Worm (Caenorhabditis elegans) whole organism, L4 larva: ENCODE data around the gene rike-1.

Experiments used
- R02D3.7 ChIP-seq: fragments of 150-350 bp; sonication (generic microtip); optimal IDR thresholded peaks from 3 replicates; lab custom pipeline; 2014; ENCODE audit warnings: missing biosample characterization, missing genetic modification characterization
- Y48G9A.11 ChIP-seq: fragments of 200-800 bp; sonication (Bioruptor generic); IDR thresholded peaks from 2 replicates; pipeline ENCODE4 v1.3.6; 2022; ENCODE audit warnings: missing genetic modification reagents, missing genetic modification characterization, missing compliant biosample characterization
- daf-12 ChIP-seq: fragments of 150-350 bp; optimal IDR thresholded peaks from 2 replicates; lab custom pipeline; 2014; ENCODE audit warnings: missing biosample characterization, missing genetic modification reagents, missing genetic modification characterization
- dmd-9 ChIP-seq: fragments of 200-800 bp; sonication (Bioruptor generic); IDR thresholded peaks from 2 replicates; pipeline ENCODE4 v1.3.6; 2022; ENCODE audit warnings: missing genetic modification reagents, missing genetic modification characterization, missing compliant biosample characterization
- fos-1 ChIP-seq: fragments of 150-350 bp; optimal IDR thresholded peaks from 2 replicates; lab custom pipeline; 2014; ENCODE audit warnings: missing biosample characterization, missing genetic modification characterization
- lin-39 ChIP-seq: fragments of 150-350 bp; optimal IDR thresholded peaks from 2 replicates; lab custom pipeline; 2014; ENCODE audit warnings: missing biosample characterization, missing genetic modification reagents, missing genetic modification characterization
- mdl-1 ChIP-seq, 2 experiments: fragments of 150-350 bp in 1 of 2; sonication (generic microtip) in 1 of 2; optimal IDR thresholded peaks; 2 replicates each; lab custom pipeline; 2014 to 2017; ENCODE audit warnings: missing biosample characterization in 2 of 2, missing genetic modification characterization in 2 of 2
- nhr-237 ChIP-seq: sonication (generic microtip); optimal IDR thresholded peaks from 2 replicates; lab custom pipeline; 2017; ENCODE audit warnings: missing biosample characterization, missing genetic modification characterization
- nhr-76 ChIP-seq: fragments of 150-350 bp; optimal IDR thresholded peaks from 2 replicates; lab custom pipeline; 2014; ENCODE audit warnings: missing biosample characterization, missing genetic modification characterization
- snpc-4 ChIP-seq: fragments of 150-350 bp; optimal IDR thresholded peaks from 2 replicates; lab custom pipeline; 2014; ENCODE audit warnings: missing biosample characterization, missing genetic modification characterization
- spr-1 ChIP-seq: sonication (generic microtip); optimal IDR thresholded peaks from 2 replicates; lab custom pipeline; 2016; ENCODE audit warnings: mild to moderate bottlenecking, missing genetic modification characterization, missing compliant biosample characterization
- zip-11 ChIP-seq: fragments of 200-800 bp; sonication (Bioruptor generic); IDR thresholded peaks from 2 replicates; pipeline ENCODE4 v1.3.6; 2022; ENCODE audit warnings: missing genetic modification characterization, missing compliant biosample characterization
- zip-2 ChIP-seq: fragments of 150-350 bp; optimal IDR thresholded peaks from 2 replicates; lab custom pipeline; 2014; ENCODE audit warnings: missing biosample characterization, missing genetic modification characterization

- no peak for TF ChIP-seq nhr-76 (tag; lab: Kevin White, UChicago)
- TF ChIP-seq Y48G9A.11 = no peak
- TF ChIP-seq mdl-1 (tag; optimal IDR thresholded peaks at IDR 0.05; lab: Kevin White, UChicago) = no peak
- TF ChIP-seq lin-39 (tag; lab: Kevin White, UChicago) = no peak
- no peak for TF ChIP-seq daf-12 (tag; lab: Kevin White, UChicago)
- TF ChIP-seq R02D3.7 (tag; lab: Kevin White, UChicago) = no peak
- TF ChIP-seq fos-1 = no peak
- no peak for TF ChIP-seq zip-11 (GFP tag; lab: Robert Waterston, UW)
- TF ChIP-seq nhr-237 (tag; lab: Kevin White, UChicago) = no peak
- TF ChIP-seq dmd-9 (GFP tag; lab: Robert Waterston, UW) = no peak
- no peak for TF ChIP-seq zip-2 (tag; lab: Kevin White, UChicago)
- TF ChIP-seq spr-1 (tag; lab: Kevin White, UChicago) = no peak
- TF ChIP-seq snpc-4 (tag; lab: Kevin White, UChicago) = no peak
Observed at ce11 chrV:14499074-14499864, 46.4 kb downstream of the rike-1 start.
